Fruit fly (Drosophila melanogaster) whole organism, embryonic: Measurements from ENCODE around the gene CG32772.

ENCODE experiments used
- Abd-B ChIP-seq: fragments of 200-800 bp; sonication (Bioruptor generic); optimal IDR thresholded peaks from 2 replicates; lab custom pipeline; 2018; ENCODE audit warnings: missing biosample characterization, mild to moderate bottlenecking, missing genetic modification characterization, moderate library complexity
- Awh ChIP-seq: fragments of 200-800 bp; sonication (Bioruptor generic); IDR thresholded peaks from 2 replicates; pipeline ENCODE4, ENCODE4 v1.3.6; 2022; ENCODE audit warnings: missing biosample characterization, missing genetic modification characterization
- CG10209 ChIP-seq: fragments of 200-800 bp; sonication (Bioruptor generic); optimal IDR thresholded peaks from 3 replicates; lab custom pipeline; 2017; ENCODE audit warnings: missing biosample characterization, mild to moderate bottlenecking, missing genetic modification characterization, missing genetic modification reagents
- CG12104 ChIP-seq: fragments of 200-800 bp; sonication (Bioruptor generic); optimal IDR thresholded peaks from 3 replicates; lab custom pipeline; 2016; ENCODE audit warnings: missing biosample characterization, missing genetic modification characterization
- CG12236 ChIP-seq: fragments of 200-800 bp; sonication (Bioruptor generic); optimal IDR thresholded peaks from 2 replicates; lab custom pipeline; 2016; ENCODE audit warnings: missing biosample characterization, missing genetic modification characterization
- CG14860 ChIP-seq: fragments of 200-800 bp; sonication (Bioruptor generic); IDR thresholded peaks from 3 replicates; pipeline ENCODE4 v1.3.6; 2022; ENCODE audit warnings: missing biosample characterization, missing genetic modification characterization; ENCODE audit not compliant: partially characterized antibody
- CG15011 ChIP-seq: fragments of 200-800 bp; sonication (Bioruptor generic); optimal IDR thresholded peaks from 3 replicates; lab custom pipeline; 2018; ENCODE audit warnings: missing biosample characterization, mild to moderate bottlenecking, missing genetic modification characterization
- CG17568 ChIP-seq: fragments of 200-800 bp; sonication (Bioruptor generic); optimal IDR thresholded peaks from 2 replicates; lab custom pipeline; 2018; ENCODE audit warnings: missing biosample characterization, mild to moderate bottlenecking, missing genetic modification characterization, moderate library complexity
- CG30020 ChIP-seq: fragments of 200-800 bp; optimal IDR thresholded peaks from 2 replicates; lab custom pipeline; 2019; ENCODE audit warnings: missing biosample characterization, mild to moderate bottlenecking, missing genetic modification characterization, moderate library complexity
- CG7556 ChIP-seq: fragments of 200-800 bp; sonication (Bioruptor generic); optimal IDR thresholded peaks from 2 replicates; lab custom pipeline; 2017; ENCODE audit warnings: missing biosample characterization, mild to moderate bottlenecking, missing genetic modification characterization
- CG7786 ChIP-seq: fragments of 200-800 bp; sonication (Bioruptor generic); optimal IDR thresholded peaks from 2 replicates; lab custom pipeline; 2016; ENCODE audit warnings: missing biosample characterization, missing genetic modification characterization
- Camta ChIP-seq: fragments of 200-800 bp; sonication (Bioruptor generic); optimal IDR thresholded peaks from 2 replicates; lab custom pipeline; 2016; ENCODE audit warnings: missing biosample characterization, missing genetic modification characterization
- CkIIα-i1 ChIP-seq: fragments of 200-800 bp; sonication (Bioruptor generic); IDR thresholded peaks from 2 replicates; pipeline ENCODE4 v1.3.6; 2022; ENCODE audit warnings: missing biosample characterization, missing genetic modification characterization
- D19B ChIP-seq: fragments of 200-800 bp; sonication (Bioruptor generic); optimal IDR thresholded peaks from 2 replicates; lab custom pipeline; 2017; ENCODE audit warnings: missing biosample characterization, mild to moderate bottlenecking, missing genetic modification characterization
- Fer3 ChIP-seq: fragments of 200-800 bp; sonication (Bioruptor generic); optimal IDR thresholded peaks from 2 replicates; lab custom pipeline; 2018; ENCODE audit warnings: missing biosample characterization, mild to moderate bottlenecking, missing genetic modification characterization, moderate library complexity
- HLH4C ChIP-seq: fragments of 200-800 bp; sonication (Bioruptor generic); IDR thresholded peaks from 3 replicates; pipeline ENCODE4 v1.3.6; 2022; ENCODE audit warnings: missing biosample characterization, missing genetic modification characterization; ENCODE audit not compliant: partially characterized antibody
- Hr3 ChIP-seq: fragments of 200-800 bp; sonication (Bioruptor generic); optimal IDR thresholded peaks from 3 replicates; lab custom pipeline; 2016; ENCODE audit warnings: missing biosample characterization, missing genetic modification characterization
- Hr39 ChIP-seq: fragments of >200 bp; optimal IDR thresholded peaks from 2 replicates; lab custom pipeline; 2017
- Jarid2 ChIP-seq: fragments of 200-800 bp; sonication (Bioruptor generic); optimal IDR thresholded peaks from 3 replicates; lab custom pipeline; 2017; ENCODE audit warnings: mild to moderate bottlenecking, missing biosample characterization, missing genetic modification reagents, missing genetic modification characterization
- MBD-R2 ChIP-seq: fragments of 200-800 bp; sonication (Bioruptor generic); IDR thresholded peaks from 2 replicates; pipeline ENCODE4 v1.3.6; 2022; ENCODE audit warnings: missing biosample characterization, missing genetic modification characterization
- Oaz ChIP-seq: fragments of 200-800 bp; sonication (Bioruptor generic); IDR thresholded peaks from 2 replicates; pipeline ENCODE4 v1.3.6; 2022; ENCODE audit warnings: missing biosample characterization, missing genetic modification characterization
- Rfx ChIP-seq: fragments of 200-800 bp; sonication (Bioruptor generic); IDR thresholded peaks from 2 replicates; pipeline ENCODE4 v1.3.6; 2022; ENCODE audit warnings: missing biosample characterization, missing genetic modification characterization
- Vsx1 ChIP-seq: fragments of 200-800 bp; sonication (Bioruptor generic); optimal IDR thresholded peaks from 2 replicates; lab custom pipeline; 2017; ENCODE audit warnings: missing biosample characterization, mild to moderate bottlenecking, missing genetic modification characterization, missing genetic modification reagents
- ac ChIP-seq: fragments of 200-800 bp; sonication (Bioruptor generic); optimal IDR thresholded peaks from 3 replicates; lab custom pipeline; 2017; ENCODE audit warnings: missing biosample characterization, mild to moderate bottlenecking, missing genetic modification characterization
- ap ChIP-seq: fragments of 200-800 bp; sonication (Bioruptor generic); IDR thresholded peaks from 2 replicates; pipeline ENCODE4 v1.3.6; 2022; ENCODE audit warnings: missing biosample characterization, missing genetic modification characterization
- bab2 ChIP-seq: fragments of 200-800 bp; sonication (Bioruptor generic); optimal IDR thresholded peaks from 2 replicates; lab custom pipeline; 2016; ENCODE audit warnings: missing biosample characterization, missing genetic modification characterization
- bigmax ChIP-seq: fragments of 200-800 bp; sonication (Bioruptor generic); optimal IDR thresholded peaks from 2 replicates; lab custom pipeline; 2018; ENCODE audit warnings: missing biosample characterization, mild to moderate bottlenecking, missing genetic modification characterization
- cato ChIP-seq: fragments of 200-800 bp; sonication (Bioruptor generic); optimal IDR thresholded peaks from 2 replicates; lab custom pipeline; 2016; ENCODE audit warnings: missing biosample characterization, missing genetic modification characterization, borderline replicate concordance
- dysf ChIP-seq: fragments of 200-800 bp; sonication (Bioruptor generic); IDR thresholded peaks from 3 replicates; pipeline ENCODE4 v1.3.6; 2022; ENCODE audit warnings: missing biosample characterization, missing genetic modification characterization
- en ChIP-seq: fragments of 200-800 bp; sonication (Bioruptor generic); optimal IDR thresholded peaks from 2 replicates; lab custom pipeline; 2016; ENCODE audit warnings: missing biosample characterization, missing genetic modification characterization
- eve ChIP-seq, 2 experiments: fragments of >200 bp; optimal IDR thresholded peaks; 2 replicates each; lab custom pipeline; 2017; ENCODE audit warnings: missing biosample characterization in 2 of 2, missing genetic modification characterization in 2 of 2
- inv ChIP-seq: fragments of 200-800 bp; sonication (Bioruptor generic); IDR thresholded peaks from 2 replicates; pipeline ENCODE4 v1.3.6; 2022; ENCODE audit warnings: missing biosample characterization, missing genetic modification characterization; ENCODE audit not compliant: partially characterized antibody
- kah ChIP-seq: fragments of 200-800 bp; sonication (Bioruptor generic); optimal IDR thresholded peaks from 2 replicates; lab custom pipeline; 2018; ENCODE audit warnings: missing biosample characterization, mild to moderate bottlenecking, missing genetic modification characterization
- klu ChIP-seq: fragments of 200-800 bp; sonication (Bioruptor generic); IDR thresholded peaks from 2 replicates; pipeline ENCODE4 v1.3.6; 2022; ENCODE audit warnings: missing biosample characterization, missing genetic modification characterization
- knrl ChIP-seq: fragments of 200-800 bp; sonication (Bioruptor generic); IDR thresholded peaks from 3 replicates; pipeline ENCODE4 v1.3.6; 2022; ENCODE audit warnings: missing biosample characterization, missing genetic modification characterization; ENCODE audit not compliant: partially characterized antibody
- lab ChIP-seq: fragments of 200-800 bp; sonication (Bioruptor generic); optimal IDR thresholded peaks from 3 replicates; lab custom pipeline; 2017; ENCODE audit warnings: missing biosample characterization, missing genetic modification characterization, mild to moderate bottlenecking, moderate library complexity, missing genetic modification reagents
- lmd ChIP-seq: fragments of 200-800 bp; sonication (Bioruptor generic); IDR thresholded peaks from 2 replicates; pipeline ENCODE4 v1.3.6; 2022; ENCODE audit warnings: missing biosample characterization, missing genetic modification characterization
- lola ChIP-seq, 3 experiments: fragments of >200 bp in 2 of 3; fragments of 200-800 bp in 1 of 3; sonication (Bioruptor generic) in 1 of 3; optimal IDR thresholded peaks; 2 replicates each; lab custom pipeline; 2017 to 2019; ENCODE audit warnings: missing biosample characterization in 3 of 3, missing genetic modification characterization in 3 of 3, mild to moderate bottlenecking in 1 of 3, moderate library complexity in 1 of 3
- mld ChIP-seq: fragments of 200-800 bp; sonication (Bioruptor generic); IDR thresholded peaks from 3 replicates; pipeline ENCODE4 v1.3.6; 2022; ENCODE audit warnings: missing biosample characterization, missing genetic modification characterization; ENCODE audit not compliant: partially characterized antibody
- nerfin-2 ChIP-seq: fragments of 200-800 bp; sonication (Bioruptor generic); IDR thresholded peaks from 2 replicates; pipeline ENCODE4 v1.3.6; 2022; ENCODE audit warnings: missing biosample characterization, missing genetic modification characterization; ENCODE audit not compliant: partially characterized antibody
- odd ChIP-seq: fragments of 200-800 bp; sonication (Bioruptor generic); optimal IDR thresholded peaks from 2 replicates; lab custom pipeline; 2017; ENCODE audit warnings: missing biosample characterization, mild to moderate bottlenecking, missing genetic modification characterization
- otp ChIP-seq: fragments of 200-800 bp; sonication (Bioruptor generic); IDR thresholded peaks from 3 replicates; pipeline ENCODE4, ENCODE4 v1.3.6; 2022; ENCODE audit warnings: missing biosample characterization, missing genetic modification characterization
- salm ChIP-seq: fragments of 200-800 bp; sonication (Bioruptor generic); optimal IDR thresholded peaks from 2 replicates; lab custom pipeline; 2018; ENCODE audit warnings: missing biosample characterization, mild to moderate bottlenecking, missing genetic modification characterization
- sd ChIP-seq: fragments of 200-800 bp; sonication (Bioruptor generic); optimal IDR thresholded peaks from 3 replicates; lab custom pipeline; 2018; ENCODE audit warnings: missing biosample characterization, mild to moderate bottlenecking, missing genetic modification characterization, moderate library complexity
- sug ChIP-seq: fragments of 200-800 bp; optimal IDR thresholded peaks from 2 replicates; lab custom pipeline; 2019; ENCODE audit warnings: missing biosample characterization, mild to moderate bottlenecking, missing genetic modification characterization, moderate library complexity
- tio ChIP-seq: fragments of 200-800 bp; sonication (Bioruptor generic); optimal IDR thresholded peaks from 2 replicates; lab custom pipeline; 2017; ENCODE audit warnings: missing biosample characterization, missing genetic modification characterization, inconsistent platforms
- unc-4 ChIP-seq: fragments of 200-800 bp; sonication (Bioruptor generic); IDR thresholded peaks from 2 replicates; pipeline ENCODE4 v1.3.6; 2022; ENCODE audit warnings: missing biosample characterization, missing genetic modification characterization; ENCODE audit not compliant: partially characterized antibody
- vnd ChIP-seq: fragments of 200-800 bp; sonication (Bioruptor generic); IDR thresholded peaks from 3 replicates; pipeline ENCODE4 v1.3.6; 2022; ENCODE audit warnings: missing biosample characterization, missing genetic modification characterization; ENCODE audit not compliant: partially characterized antibody

CG32772 gene

dm6 chrX:4930100-4931010 is 21.5 kb downstream of the CG32772 start (continued):
- TF ChIP-seq vnd (GFP tag; lab: Robert Waterston, UW) (no peak), inv (GFP tag; lab: Robert Waterston, UW) (no peak), Fer3 (no peak), CG7556 (peak; percentile 41), mld (GFP tag; lab: Robert Waterston, UW) (no peak), lab (GFP tag; lab: Kevin White, UChicago) (peak; percentile 63), Camta (GFP tag; lab: Kevin White, UChicago) (peak; percentile 18), tio (GFP tag; lab: Kevin White, UChicago) (no peak), eve (GFP tag; optimal IDR thresholded peaks at IDR 0.05; lab: Kevin White, UChicago) (no peak), CG10209 (GFP tag; lab: Kevin White, UChicago) (peak; percentile 36), CG17568 (GFP tag; lab: Kevin White, UChicago) (no peak), CG7786 (GFP tag; lab: Kevin White, UChicago) (peak; percentile 56), Abd-B (GFP tag; lab: Kevin White, UChicago) (no peak), Hr39 (no peak), ac (no peak), bab2 (peak; percentile 18), CG15011 (GFP tag; lab: Kevin White, UChicago) (no peak), cato (GFP tag; lab: Kevin White, UChicago) (no peak), CG12104 (GFP tag; lab: Kevin White, UChicago) (no peak), unc-4 (GFP tag; lab: Robert Waterston, UW) (no peak), CG30020 (tag; lab: Kevin White, UChicago) (no peak), salm (tag; lab: Kevin White, UChicago) (no peak), sug (tag; lab: Kevin White, UChicago) (peak; percentile 9), nerfin-2 (no peak), Hr3 (peak; percentile 30), kah (peak; percentile 26), D19B (GFP tag; lab: Kevin White, UChicago) (no peak), sd (tag; lab: Kevin White, UChicago) (peak; percentile 25), lola (GFP tag; optimal IDR thresholded peaks at IDR 0.05; lab: Kevin White, UChicago) (no peak), Oaz (GFP tag; lab: Robert Waterston, UW) (no peak), HLH4C (no peak), Vsx1 (GFP tag; lab: Kevin White, UChicago) (peak; percentile 52), CkIIα-i1 (GFP tag; lab: Robert Waterston, UW) (no peak), Rfx (no peak), dysf (no peak), CG14860 (GFP tag; lab: Robert Waterston, UW) (no peak), knrl (GFP tag; lab: Robert Waterston, UW) (no peak), MBD-R2 (GFP tag; lab: Robert Waterston, UW) (no peak), klu (no peak), en (GFP tag; lab: Kevin White, UChicago) (no peak), bigmax (GFP tag; lab: Kevin White, UChicago) (no peak), Awh (GFP tag; lab: Robert Waterston, UW) (no peak), odd (peak; percentile 19), CG12236 (GFP tag; lab: Kevin White, UChicago) (no peak), Jarid2 (no peak), lmd (GFP tag; lab: Robert Waterston, UW) (no peak), ap (GFP tag; lab: Robert Waterston, UW) (no peak), otp (GFP tag; lab: Robert Waterston, UW) (no peak)
